Worm (Caenorhabditis elegans) whole organism, late embryonic: ENCODE data around the gene T28C6.3.

Experiments
- ceh-2 ChIP-seq: sonication (generic microtip); optimal IDR thresholded peaks from 2 replicates; lab custom pipeline; 2016; ENCODE audit warnings: missing genotype, missing genetic modification characterization, missing compliant biosample characterization
- dmd-4 ChIP-seq: sonication (generic microtip); optimal IDR thresholded peaks from 2 replicates; lab custom pipeline; 2016; ENCODE audit warnings: borderline replicate concordance, missing genetic modification characterization, missing compliant biosample characterization
- elt-2 ChIP-seq: sonication (generic microtip); optimal IDR thresholded peaks from 2 replicates; lab custom pipeline; 2016; ENCODE audit warnings: missing genetic modification reagents, missing genetic modification characterization, missing compliant biosample characterization
- hlh-30 ChIP-seq: sonication (generic microtip); optimal IDR thresholded peaks from 2 replicates; lab custom pipeline; 2017; ENCODE audit warnings: antibody characterized with exemption, missing genetic modification characterization, missing compliant biosample characterization; ENCODE audit not compliant: insufficient read depth
- lin-11 ChIP-seq: fragments of 200-800 bp; sonication (Bioruptor generic); optimal IDR thresholded peaks from 2 replicates; lab custom pipeline; 2018; ENCODE audit warnings: mild to moderate bottlenecking, missing genetic modification characterization, missing compliant biosample characterization
- nfya-1 ChIP-seq: sonication (generic microtip); optimal IDR thresholded peaks from 2 replicates; lab custom pipeline; 2017; ENCODE audit warnings: missing genetic modification characterization, mild to moderate bottlenecking, missing compliant biosample characterization, antibody characterized with exemption, moderate library complexity
- nhr-11 ChIP-seq: fragments of 150-350 bp; optimal IDR thresholded peaks from 2 replicates; lab custom pipeline; 2014; ENCODE audit warnings: missing biosample characterization, missing genetic modification characterization
- nhr-232 ChIP-seq: sonication (generic microtip); optimal IDR thresholded peaks from 2 replicates; lab custom pipeline; 2016; ENCODE audit warnings: missing genetic modification characterization, missing compliant biosample characterization
- npax-4 ChIP-seq: sonication (generic microtip); optimal IDR thresholded peaks from 2 replicates; lab custom pipeline; 2016; ENCODE audit warnings: missing genetic modification characterization, missing compliant biosample characterization
- pha-4 ChIP-seq: fragments of 150-350 bp; optimal IDR thresholded peaks from 2 replicates; lab custom pipeline; 2018; ENCODE audit warnings: missing biosample characterization, missing genetic modification reagents, missing genetic modification characterization
- pqm-1 ChIP-seq: sonication (generic microtip); optimal IDR thresholded peaks from 2 replicates; lab custom pipeline; 2016; ENCODE audit warnings: missing genetic modification characterization, missing compliant biosample characterization
- sox-2 ChIP-seq: fragments of 200-800 bp; sonication (Bioruptor generic); IDR thresholded peaks from 2 replicates; pipeline ENCODE4 v1.3.6; 2022; ENCODE audit warnings: missing genetic modification reagents, missing genetic modification characterization, missing compliant biosample characterization
- sox-4 ChIP-seq: sonication (generic microtip); optimal IDR thresholded peaks from 2 replicates; lab custom pipeline; 2017; ENCODE audit warnings: mild to moderate bottlenecking, missing genetic modification characterization, inconsistent platforms, missing compliant biosample characterization
- unc-55 ChIP-seq: sonication (generic microtip); optimal IDR thresholded peaks from 2 replicates; lab custom pipeline; 2017; ENCODE audit warnings: missing biosample characterization, missing genetic modification reagents, missing genetic modification characterization

- TF ChIP-seq sox-2 (GFP tag; lab: Robert Waterston, UW) = no peak
- no peak for TF ChIP-seq dmd-4
- TF ChIP-seq hlh-30 (tag; lab: Kevin White, UChicago) = no peak
- TF ChIP-seq ceh-2 (tag; lab: Kevin White, UChicago) = no peak
- TF ChIP-seq nfya-1 = no peak
- TF ChIP-seq nhr-11 = no peak
- TF ChIP-seq sox-4 (tag; lab: Kevin White, UChicago) = no peak
- no peak for TF ChIP-seq nhr-232
- no peak for TF ChIP-seq elt-2 (tag; lab: Kevin White, UChicago)
- TF ChIP-seq pha-4 (tag; lab: Kevin White, UChicago) = no peak
- no peak for TF ChIP-seq unc-55
- no peak for TF ChIP-seq lin-11
- TF ChIP-seq npax-4 = no peak
- TF ChIP-seq pqm-1 (tag; lab: Kevin White, UChicago) = no peak
These were observed 4.1 kb downstream of the T28C6.3 start, which contains the start of the genes col-117 and col-3 for ce11 chrIV:8824145-8824833.
